Worm (Caenorhabditis elegans) whole organism, late embryonic: ENCODE data around the gene eif-2D.

ENCODE experiments used
- ceh-18 ChIP-seq: sonication (generic microtip); optimal IDR thresholded peaks from 2 replicates; lab custom pipeline; 2016; ENCODE audit warnings: missing genetic modification characterization, missing compliant biosample characterization
- ceh-19 ChIP-seq: fragments of 200-800 bp; sonication (Bioruptor generic); optimal IDR thresholded peaks from 2 replicates; lab custom pipeline; 2018; ENCODE audit warnings: mild to moderate bottlenecking, missing genetic modification characterization, missing compliant biosample characterization
- elt-2 ChIP-seq: sonication (generic microtip); optimal IDR thresholded peaks from 2 replicates; lab custom pipeline; 2016; ENCODE audit warnings: missing genetic modification reagents, missing genetic modification characterization, missing compliant biosample characterization
- fkh-10 ChIP-seq: fragments of 150-350 bp; optimal IDR thresholded peaks from 2 replicates; lab custom pipeline; 2014; ENCODE audit warnings: missing biosample characterization, missing genetic modification reagents, missing genetic modification characterization
- lin-11 ChIP-seq: fragments of 200-800 bp; sonication (Bioruptor generic); optimal IDR thresholded peaks from 2 replicates; lab custom pipeline; 2018; ENCODE audit warnings: mild to moderate bottlenecking, missing genetic modification characterization, missing compliant biosample characterization
- nhr-232 ChIP-seq: sonication (generic microtip); optimal IDR thresholded peaks from 2 replicates; lab custom pipeline; 2016; ENCODE audit warnings: missing genetic modification characterization, missing compliant biosample characterization
- sox-4 ChIP-seq: sonication (generic microtip); optimal IDR thresholded peaks from 2 replicates; lab custom pipeline; 2017; ENCODE audit warnings: mild to moderate bottlenecking, missing genetic modification characterization, inconsistent platforms, missing compliant biosample characterization
- tbx-7 ChIP-seq: sonication (generic microtip); optimal IDR thresholded peaks from 2 replicates; lab custom pipeline; 2016; ENCODE audit warnings: missing genotype, missing genetic modification characterization, missing compliant biosample characterization
- unc-86 ChIP-seq: sonication (generic microtip); optimal IDR thresholded peaks from 2 replicates; lab custom pipeline; 2016; ENCODE audit warnings: missing genetic modification characterization, missing compliant biosample characterization

DNA sequence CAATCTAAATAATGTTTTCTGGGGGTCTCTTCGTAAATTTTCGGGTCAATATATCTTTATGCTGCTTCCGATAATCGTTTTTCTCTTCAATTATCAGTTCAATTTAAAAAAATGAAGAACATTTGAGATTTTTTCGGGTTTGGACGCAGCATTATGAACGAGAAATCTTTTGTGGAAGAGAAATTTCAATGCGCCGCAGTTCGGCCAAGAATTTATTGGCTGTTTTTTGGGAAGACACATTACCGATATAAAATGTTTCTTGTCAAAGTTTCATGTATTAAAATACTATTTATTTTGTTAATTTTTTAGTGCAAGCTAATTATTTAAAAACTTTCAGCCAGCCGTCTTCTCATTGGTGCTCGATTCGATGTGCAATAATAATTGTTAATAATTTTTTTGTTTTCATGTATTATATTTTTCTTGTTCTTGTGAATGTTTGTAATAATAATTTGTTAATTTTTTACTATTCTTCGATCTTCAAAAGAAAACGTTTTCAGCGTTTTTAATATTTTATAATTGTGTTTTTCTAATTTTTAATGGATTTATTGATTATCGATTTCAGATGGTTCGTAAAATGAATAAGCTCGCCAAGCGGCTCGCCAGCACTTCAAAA, 24.3 kb downstream of the eif-2D start, which contains the start of the genes C18A3.10 and C18A3.3:
- TF ChIP-seq ceh-19 (GFP tag; lab: Kevin White, UChicago) (no peak), sox-4 (tag; lab: Kevin White, UChicago) (no peak), lin-11 (tag; lab: Kevin White, UChicago) (no peak), fkh-10 (no peak), nhr-232 (tag; lab: Kevin White, UChicago) (no peak), unc-86 (no peak), ceh-18 (tag; lab: Kevin White, UChicago) (no peak), tbx-7 (tag; lab: Kevin White, UChicago) (no peak), elt-2 (tag; lab: Kevin White, UChicago) (no peak)
